Worm (Caenorhabditis elegans) whole organism, mixed stage, embryonic: ENCODE data around the gene D1053.2.

ENCODE experiments used
- nhr-12 ChIP-seq: fragments of 150-350 bp; optimal IDR thresholded peaks from 2 replicates; lab custom pipeline; 2014; ENCODE audit warnings: missing biosample characterization, missing genetic modification characterization
- nhr-28 ChIP-seq: fragments of 150-350 bp; optimal IDR thresholded peaks from 2 replicates; lab custom pipeline; 2014; ENCODE audit warnings: missing biosample characterization, missing genetic modification characterization
- nhr-76 ChIP-seq: sonication (generic microtip); optimal IDR thresholded peaks from 2 replicates; lab custom pipeline; 2017; ENCODE audit warnings: missing biosample characterization, missing genetic modification characterization
- unc-62 ChIP-seq: fragments of 150-350 bp; optimal IDR thresholded peaks from 2 replicates; lab custom pipeline; 2014; ENCODE audit warnings: missing biosample characterization, missing genetic modification reagents, missing genetic modification characterization

DNA sequence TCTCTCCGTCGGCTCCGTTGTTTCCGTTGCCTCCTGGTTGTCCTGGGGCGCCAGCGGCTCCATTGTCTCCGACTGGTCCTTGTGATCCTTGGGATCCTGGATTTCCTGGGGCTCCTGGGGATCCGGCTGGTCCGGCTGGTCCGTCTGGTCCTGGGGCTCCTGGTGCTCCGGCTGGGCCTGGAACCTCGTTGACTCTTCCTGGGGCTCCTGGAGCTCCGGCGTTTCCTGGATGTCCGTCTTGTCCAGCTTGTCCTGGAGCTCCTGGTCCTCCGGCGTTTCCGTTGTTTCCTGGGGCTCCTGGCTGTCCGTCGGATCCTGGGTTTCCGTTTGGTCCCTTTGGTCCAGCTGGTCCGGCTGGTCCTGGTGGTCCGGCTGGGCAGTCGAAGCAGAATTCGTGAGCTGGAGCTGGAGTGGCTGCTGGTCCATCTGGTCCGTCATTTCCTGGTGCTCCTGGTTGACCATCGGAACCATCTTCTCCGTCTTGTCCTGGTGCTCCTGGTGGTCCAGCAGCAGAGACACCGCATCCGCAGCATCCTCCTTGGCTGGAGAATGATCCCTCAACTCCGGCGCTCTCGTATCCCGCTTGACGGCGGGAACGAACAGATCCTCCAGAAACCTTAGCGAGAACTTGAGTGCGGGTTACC lies 16.4 kb upstream of the D1053.2 start:
- TF ChIP-seq nhr-28 (no peak), unc-62 (GFP tag; lab: Kevin White, UChicago) (no peak), nhr-12 (tag; lab: Kevin White, UChicago) (no peak), nhr-76 (tag; lab: Kevin White, UChicago) (no peak)
